Fruit fly (Drosophila melanogaster) whole organism, pupa: ENCODE measurements around the gene Acp36DE.

ENCODE experiments used
- CG10348 ChIP-seq: fragments of 200-800 bp; sonication (Bioruptor generic); IDR thresholded peaks from 2 replicates; pipeline ENCODE4 v1.3.6; 2022; ENCODE audit warnings: missing biosample characterization, missing genetic modification characterization
- CG12605 ChIP-seq: fragments of 200-800 bp; sonication (Bioruptor generic); IDR thresholded peaks from 2 replicates; pipeline ENCODE4 v1.3.6; 2022; ENCODE audit warnings: missing biosample characterization, missing genetic modification characterization
- CG13204 ChIP-seq: fragments of 200-800 bp; sonication (Bioruptor generic); optimal IDR thresholded peaks from 2 replicates; lab custom pipeline; 2018; ENCODE audit warnings: missing biosample characterization, mild to moderate bottlenecking, missing genetic modification characterization, moderate library complexity
- CG14655 ChIP-seq: fragments of 200-800 bp; sonication (Bioruptor generic); optimal IDR thresholded peaks from 3 replicates; lab custom pipeline; 2017; ENCODE audit warnings: mild to moderate bottlenecking, missing biosample characterization, missing genetic modification reagents, missing genetic modification characterization
- CG15710 ChIP-seq: fragments of 200-800 bp; sonication (Bioruptor generic); optimal IDR thresholded peaks from 2 replicates; lab custom pipeline; 2018; ENCODE audit warnings: missing biosample characterization, mild to moderate bottlenecking, missing genetic modification characterization, moderate library complexity
- CG17806 ChIP-seq: fragments of 200-800 bp; sonication (Bioruptor generic); optimal IDR thresholded peaks from 2 replicates; lab custom pipeline; 2018; ENCODE audit warnings: missing biosample characterization, mild to moderate bottlenecking, missing genetic modification characterization, moderate library complexity
- CG32121 ChIP-seq: fragments of 200-800 bp; sonication (Bioruptor generic); IDR thresholded peaks from 2 replicates; pipeline ENCODE4 v1.3.6; 2022; ENCODE audit warnings: missing biosample characterization, missing genetic modification characterization
- CG34367 ChIP-seq: fragments of 200-800 bp; sonication (Bioruptor generic); optimal IDR thresholded peaks from 2 replicates; lab custom pipeline; 2018; ENCODE audit warnings: missing biosample characterization, mild to moderate bottlenecking, missing genetic modification characterization
- CG4496 ChIP-seq: fragments of 200-800 bp; sonication (Bioruptor generic); IDR thresholded peaks from 3 replicates; pipeline ENCODE4 v1.3.6; 2022; ENCODE audit warnings: missing biosample characterization, missing genetic modification characterization
- CG8159 ChIP-seq: fragments of 200-800 bp; sonication (Bioruptor generic); optimal IDR thresholded peaks from 3 replicates; lab custom pipeline; 2018; ENCODE audit warnings: missing biosample characterization, mild to moderate bottlenecking, missing genetic modification characterization, moderate library complexity
- CG8301 ChIP-seq: fragments of 200-800 bp; sonication (Bioruptor generic); optimal IDR thresholded peaks from 2 replicates; lab custom pipeline; 2018; ENCODE audit warnings: missing biosample characterization, mild to moderate bottlenecking, missing genetic modification characterization
- CG9948 ChIP-seq: fragments of 200-800 bp; sonication (Bioruptor generic); optimal IDR thresholded peaks from 2 replicates; lab custom pipeline; 2018; ENCODE audit warnings: missing biosample characterization, mild to moderate bottlenecking, missing genetic modification characterization, moderate library complexity
- D1 ChIP-seq: fragments of 200-800 bp; sonication (Bioruptor generic); optimal IDR thresholded peaks from 2 replicates; lab custom pipeline; 2018; ENCODE audit warnings: missing biosample characterization, mild to moderate bottlenecking, missing genetic modification characterization, moderate library complexity
- EcR ChIP-seq: fragments of 200-800 bp; sonication (Bioruptor generic); optimal IDR thresholded peaks from 3 replicates; lab custom pipeline; 2019; ENCODE audit warnings: missing biosample characterization, missing genetic modification characterization, mild to moderate bottlenecking, moderate library complexity, missing genetic modification reagents
- Ets98B ChIP-seq: fragments of 200-800 bp; sonication (Bioruptor generic); IDR thresholded peaks from 2 replicates; pipeline ENCODE4 v1.3.6; 2022; ENCODE audit warnings: missing biosample characterization, missing genetic modification characterization
- Pif1A ChIP-seq: fragments of 200-800 bp; sonication (Bioruptor generic); optimal IDR thresholded peaks from 3 replicates; lab custom pipeline; 2016; ENCODE audit warnings: missing biosample characterization, missing genetic modification characterization
- Pif1B ChIP-seq: fragments of 200-800 bp; sonication (Bioruptor generic); optimal IDR thresholded peaks from 3 replicates; lab custom pipeline; 2016; ENCODE audit warnings: missing biosample characterization, missing genetic modification characterization
- Snoo ChIP-seq: fragments of 200-800 bp; sonication (Bioruptor generic); optimal IDR thresholded peaks from 3 replicates; lab custom pipeline; 2017; ENCODE audit warnings: missing biosample characterization, mild to moderate bottlenecking, missing genetic modification characterization, inconsistent platforms
- fd96Ca ChIP-seq: fragments of 200-800 bp; sonication (Bioruptor generic); IDR thresholded peaks from 3 replicates; pipeline ENCODE4 v1.3.6; 2022; ENCODE audit warnings: missing biosample characterization, missing genetic modification characterization
- gl ChIP-seq: fragments of 200-800 bp; sonication (Bioruptor generic); optimal IDR thresholded peaks from 2 replicates; lab custom pipeline; 2018; ENCODE audit warnings: missing biosample characterization, mild to moderate bottlenecking, missing genetic modification characterization
- rn ChIP-seq: fragments of 200-800 bp; sonication (Bioruptor generic); IDR thresholded peaks from 2 replicates; pipeline ENCODE4 v1.3.6; 2022; ENCODE audit warnings: missing biosample characterization, missing genetic modification characterization

Acp36DE gene

dm6 chr2L:18370817-18371216, 12.0 kb upstream of the Acp36DE start:
- TF ChIP-seq fd96Ca (GFP tag; lab: Robert Waterston, UW) (no peak), Pif1B (GFP tag; lab: Kevin White, UChicago) (no peak), rn (GFP tag; lab: Robert Waterston, UW) (no peak), EcR (GFP tag; lab: Kevin White, UChicago) (no peak), D1 (tag; lab: Kevin White, UChicago) (no peak), CG8301 (tag; lab: Kevin White, UChicago) (no peak), Snoo (no peak), CG4496 (GFP tag; lab: Robert Waterston, UW) (no peak), CG12605 (GFP tag; lab: Robert Waterston, UW) (no peak), CG34367 (tag; lab: Kevin White, UChicago) (no peak)

dm6 chr2L:18369582-18369981, 10.8 kb upstream of the Acp36DE start:
- TF ChIP-seq CG12605 (GFP tag; lab: Robert Waterston, UW) = no peak
- no peak for TF ChIP-seq CG32121 (GFP tag; lab: Robert Waterston, UW)
- TF ChIP-seq gl (tag; lab: Kevin White, UChicago) = no peak
- TF ChIP-seq EcR (GFP tag; lab: Kevin White, UChicago) = no peak
- no peak for TF ChIP-seq Snoo
- TF ChIP-seq D1 (tag; lab: Kevin White, UChicago) = no peak
- no peak for TF ChIP-seq CG13204 (GFP tag; lab: Kevin White, UChicago)
- no peak for TF ChIP-seq Pif1B (GFP tag; lab: Kevin White, UChicago)
- no peak for TF ChIP-seq rn (GFP tag; lab: Robert Waterston, UW)
- TF ChIP-seq Ets98B (GFP tag; lab: Robert Waterston, UW) = no peak
- TF ChIP-seq CG17806 (tag; lab: Kevin White, UChicago) = no peak
- no peak for TF ChIP-seq CG10348 (GFP tag; lab: Robert Waterston, UW)
- no peak for TF ChIP-seq CG8301 (tag; lab: Kevin White, UChicago)
- TF ChIP-seq CG8159 (tag; lab: Kevin White, UChicago) = no peak
- no peak for TF ChIP-seq CG4496 (GFP tag; lab: Robert Waterston, UW)
- TF ChIP-seq Pif1A (GFP tag; lab: Kevin White, UChicago) = no peak
- TF ChIP-seq, all 21 proteins: peak for 0

- no peak for TF ChIP-seq Pif1A (GFP tag; lab: Kevin White, UChicago)
- no peak for TF ChIP-seq CG34367 (tag; lab: Kevin White, UChicago)
- no peak for TF ChIP-seq CG8301 (tag; lab: Kevin White, UChicago)
- TF ChIP-seq Snoo = no peak
- no peak for TF ChIP-seq CG8159 (tag; lab: Kevin White, UChicago)
- no peak for TF ChIP-seq D1 (tag; lab: Kevin White, UChicago)
- TF ChIP-seq gl (tag; lab: Kevin White, UChicago) = no peak
- no peak for TF ChIP-seq CG32121 (GFP tag; lab: Robert Waterston, UW)
- TF ChIP-seq CG14655 (GFP tag; lab: Kevin White, UChicago) = no peak
- TF ChIP-seq CG10348 (GFP tag; lab: Robert Waterston, UW) = no peak
- TF ChIP-seq rn (GFP tag; lab: Robert Waterston, UW) = no peak
- no peak for TF ChIP-seq CG4496 (GFP tag; lab: Robert Waterston, UW)
- TF ChIP-seq CG15710 (tag; lab: Kevin White, UChicago) = no peak
- TF ChIP-seq CG12605 (GFP tag; lab: Robert Waterston, UW) = no peak
- TF ChIP-seq Pif1B (GFP tag; lab: Kevin White, UChicago) = no peak
- no peak for TF ChIP-seq EcR (GFP tag; lab: Kevin White, UChicago)
- TF ChIP-seq Ets98B (GFP tag; lab: Robert Waterston, UW) = no peak
- no peak for TF ChIP-seq CG17806 (tag; lab: Kevin White, UChicago)
- TF ChIP-seq CG9948 (tag; lab: Kevin White, UChicago) = no peak
- no peak for TF ChIP-seq fd96Ca (GFP tag; lab: Robert Waterston, UW)
Observed at dm6 chr2L:18364358-18364757, 5.5 kb upstream of the Acp36DE start.

- TF ChIP-seq CG12605 (GFP tag; lab: Robert Waterston, UW) = no peak
- no peak for TF ChIP-seq gl (tag; lab: Kevin White, UChicago)
- TF ChIP-seq CG14655 (GFP tag; lab: Kevin White, UChicago) = no peak
- no peak for TF ChIP-seq D1 (tag; lab: Kevin White, UChicago)
- TF ChIP-seq Ets98B (GFP tag; lab: Robert Waterston, UW) = no peak
- TF ChIP-seq fd96Ca (GFP tag; lab: Robert Waterston, UW) = no peak
- no peak for TF ChIP-seq CG34367 (tag; lab: Kevin White, UChicago)
- no peak for TF ChIP-seq CG13204 (GFP tag; lab: Kevin White, UChicago)
- TF ChIP-seq CG9948 (tag; lab: Kevin White, UChicago) = no peak
- no peak for TF ChIP-seq Pif1A (GFP tag; lab: Kevin White, UChicago)
- TF ChIP-seq CG8159 (tag; lab: Kevin White, UChicago) = no peak
Observed at dm6 chr2L:18361164-18361563, 2.3 kb upstream of the Acp36DE start.

dm6 chr2L:18358032-18358431, 796 bp downstream of the Acp36DE start:
- TF ChIP-seq Pif1B (GFP tag; lab: Kevin White, UChicago) (no peak), CG8159 (tag; lab: Kevin White, UChicago) (no peak), CG14655 (GFP tag; lab: Kevin White, UChicago) (no peak), CG17806 (tag; lab: Kevin White, UChicago) (no peak), CG15710 (tag; lab: Kevin White, UChicago) (no peak), Pif1A (GFP tag; lab: Kevin White, UChicago) (no peak)

dm6 chr2L:18355550-18355949, 3.3 kb downstream of the Acp36DE start:
- TF ChIP-seq fd96Ca (GFP tag; lab: Robert Waterston, UW) (no peak), CG8159 (tag; lab: Kevin White, UChicago) (no peak), CG9948 (tag; lab: Kevin White, UChicago) (no peak), CG8301 (tag; lab: Kevin White, UChicago) (no peak), CG34367 (tag; lab: Kevin White, UChicago) (no peak), CG13204 (GFP tag; lab: Kevin White, UChicago) (no peak), CG32121 (GFP tag; lab: Robert Waterston, UW) (no peak), Snoo (no peak), rn (GFP tag; lab: Robert Waterston, UW) (no peak), Pif1B (GFP tag; lab: Kevin White, UChicago) (no peak)
